Fruit fly (Drosophila melanogaster) whole organism, prepupa: ENCODE results near the gene sordd1.

Experiments used
- CG11762 ChIP-seq: fragments of 200-800 bp; sonication (Bioruptor generic); optimal IDR thresholded peaks from 3 replicates; lab custom pipeline; 2016; ENCODE audit warnings: missing biosample characterization, missing genetic modification characterization; ENCODE audit not compliant: insufficient read depth
- Eip93F ChIP-seq: fragments of 200-800 bp; sonication (Bioruptor generic); optimal IDR thresholded peaks from 2 replicates; lab custom pipeline; 2016; ENCODE audit warnings: missing biosample characterization, mild to moderate bottlenecking, missing genetic modification characterization
- net ChIP-seq: fragments of 200-800 bp; sonication (Bioruptor generic); optimal IDR thresholded peaks from 3 replicates; lab custom pipeline; 2016; ENCODE audit warnings: missing biosample characterization, missing genetic modification characterization
- vri ChIP-seq: fragments of 200-800 bp; sonication (Bioruptor generic); optimal IDR thresholded peaks from 3 replicates; lab custom pipeline; 2016; ENCODE audit warnings: missing biosample characterization, mild to moderate bottlenecking, missing genetic modification characterization

DNA sequence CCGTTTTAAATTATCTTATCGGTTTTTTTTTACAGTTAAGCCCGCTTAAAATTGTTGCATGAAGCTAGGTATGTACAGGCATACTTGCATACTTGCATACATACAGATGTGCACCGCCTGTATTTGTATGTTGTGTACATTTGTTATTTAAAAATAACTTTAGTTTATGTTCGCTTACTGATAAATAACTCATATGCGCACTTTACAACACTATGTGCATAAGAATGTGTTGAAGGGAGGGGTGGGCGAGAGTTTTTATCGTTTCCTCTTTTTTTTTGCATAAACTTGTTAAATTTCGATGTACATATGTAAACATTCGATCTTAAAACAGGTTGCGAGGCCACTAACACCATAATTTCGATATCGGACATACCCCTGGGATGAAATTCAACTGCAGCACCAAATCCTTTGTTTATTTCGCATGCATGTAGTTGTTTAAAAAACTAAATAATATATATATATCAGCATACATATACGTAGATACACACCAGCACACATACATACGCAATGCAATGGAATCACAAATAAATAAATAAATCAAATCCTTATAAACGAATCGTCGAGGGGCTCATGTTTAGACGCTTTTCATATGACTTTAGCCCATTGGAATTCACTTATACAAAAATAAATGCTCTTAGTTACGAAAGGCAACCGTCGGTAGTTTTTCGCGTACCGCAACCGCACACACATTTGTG lies 35.9 kb downstream of the sordd1 start:
- TF ChIP-seq CG11762 (GFP tag; lab: Kevin White, UChicago) (no peak), vri (no peak), net (GFP tag; lab: Kevin White, UChicago) (no peak), Eip93F (GFP tag; lab: Kevin White, UChicago) (no peak)
